Worm (Caenorhabditis elegans): ENCODE results near the gene lmtr-2.

ce11 chrV:7977701-7978461, 33.0 kb downstream of the lmtr-2 start, which contains the start of gene let-413:
- TF ChIP-seq him-1 (tag; optimal IDR thresholded peaks at IDR 0.05), result no peak
- TF ChIP-seq dao-5 (tag; optimal IDR thresholded peaks at IDR 0.05), result no peak

Data from whole organism, L4/young adult.